Worm (Caenorhabditis elegans): ENCODE measurements around the gene M02F4.2.

ce11 chrX:3040021-3040420 lies 5.9 kb upstream of the M02F4.2 start:
- TF ChIP-seq snpc-4 (tag; optimal IDR thresholded peaks at IDR 0.05) (no peak), mep-1 (tag; optimal IDR thresholded peaks at IDR 0.05) (no peak), zip-8 (tag; optimal IDR thresholded peaks at IDR 0.05) (no peak), unc-62 (GFP tag; optimal IDR thresholded peaks at IDR 0.05) (no peak), M03D4.4 (tag; optimal IDR thresholded peaks at IDR 0.05) (no peak), ceh-43 (GFP tag; optimal IDR thresholded peaks at IDR 0.05) (no peak), elt-3 (tag; optimal IDR thresholded peaks at IDR 0.05) (no peak), unc-39 (tag; optimal IDR thresholded peaks at IDR 0.05) (no peak), ham-2 (GFP tag; optimal IDR thresholded peaks at IDR 0.05) (no peak), nhr-76 (tag; optimal IDR thresholded peaks at IDR 0.05) (no peak)

Data from whole organism, mixed stage, embryonic.